Fruit fly (Drosophila melanogaster) whole organism, pupa: ENCODE measurements around the gene CLS.

ENCODE experiments used
- CG10348 ChIP-seq: fragments of 200-800 bp; sonication (Bioruptor generic); IDR thresholded peaks from 2 replicates; pipeline ENCODE4 v1.3.6; 2022; ENCODE audit warnings: missing biosample characterization, missing genetic modification characterization
- CG13204 ChIP-seq: fragments of 200-800 bp; sonication (Bioruptor generic); optimal IDR thresholded peaks from 2 replicates; lab custom pipeline; 2018; ENCODE audit warnings: missing biosample characterization, mild to moderate bottlenecking, missing genetic modification characterization, moderate library complexity
- CG15710 ChIP-seq: fragments of 200-800 bp; sonication (Bioruptor generic); optimal IDR thresholded peaks from 2 replicates; lab custom pipeline; 2018; ENCODE audit warnings: missing biosample characterization, mild to moderate bottlenecking, missing genetic modification characterization, moderate library complexity
- CG32121 ChIP-seq: fragments of 200-800 bp; sonication (Bioruptor generic); IDR thresholded peaks from 2 replicates; pipeline ENCODE4 v1.3.6; 2022; ENCODE audit warnings: missing biosample characterization, missing genetic modification characterization
- CG9948 ChIP-seq: fragments of 200-800 bp; sonication (Bioruptor generic); optimal IDR thresholded peaks from 2 replicates; lab custom pipeline; 2018; ENCODE audit warnings: missing biosample characterization, mild to moderate bottlenecking, missing genetic modification characterization, moderate library complexity
- EcR ChIP-seq: fragments of 200-800 bp; sonication (Bioruptor generic); optimal IDR thresholded peaks from 3 replicates; lab custom pipeline; 2019; ENCODE audit warnings: missing biosample characterization, missing genetic modification characterization, mild to moderate bottlenecking, moderate library complexity, missing genetic modification reagents
- Pif1B ChIP-seq: fragments of 200-800 bp; sonication (Bioruptor generic); optimal IDR thresholded peaks from 3 replicates; lab custom pipeline; 2016; ENCODE audit warnings: missing biosample characterization, missing genetic modification characterization
- fd96Ca ChIP-seq: fragments of 200-800 bp; sonication (Bioruptor generic); IDR thresholded peaks from 3 replicates; pipeline ENCODE4 v1.3.6; 2022; ENCODE audit warnings: missing biosample characterization, missing genetic modification characterization
- gl ChIP-seq: fragments of 200-800 bp; sonication (Bioruptor generic); optimal IDR thresholded peaks from 2 replicates; lab custom pipeline; 2018; ENCODE audit warnings: missing biosample characterization, mild to moderate bottlenecking, missing genetic modification characterization
- rn ChIP-seq: fragments of 200-800 bp; sonication (Bioruptor generic); IDR thresholded peaks from 2 replicates; pipeline ENCODE4 v1.3.6; 2022; ENCODE audit warnings: missing biosample characterization, missing genetic modification characterization

- no peak for TF ChIP-seq CG10348 (GFP tag; lab: Robert Waterston, UW)
- TF ChIP-seq fd96Ca (GFP tag; lab: Robert Waterston, UW), result peak; percentile 68; the same call in 2 of the 3 replicates
- TF ChIP-seq Pif1B, result peak; percentile 59
- TF ChIP-seq EcR (GFP tag; lab: Kevin White, UChicago), result no peak
- TF ChIP-seq CG15710 (tag; lab: Kevin White, UChicago), result peak; percentile 41
- peak; percentile 35 for TF ChIP-seq CG9948
- peak; percentile 27; the same call in 1 of the 2 replicates for TF ChIP-seq rn (GFP tag; lab: Robert Waterston, UW)
- no peak for TF ChIP-seq CG13204 (GFP tag; lab: Kevin White, UChicago)
- peak; percentile 63 for TF ChIP-seq CG32121 (GFP tag; lab: Robert Waterston, UW)
- TF ChIP-seq gl (tag; lab: Kevin White, UChicago), result no peak
Measured at dm6 chr3R:25651414-25651813, 35.8 kb downstream of the CLS start.
